Worm (Caenorhabditis elegans) whole organism, L4 larva: Measurements from ENCODE around the gene Y43F8B.3.

Experiments
- fos-1 ChIP-seq: fragments of 150-350 bp; optimal IDR thresholded peaks from 2 replicates; lab custom pipeline; 2014; ENCODE audit warnings: missing biosample characterization, missing genetic modification characterization
- gei-8 ChIP-seq: fragments of 200-800 bp; sonication (Bioruptor generic); optimal IDR thresholded peaks from 2 replicates; lab custom pipeline; 2018; ENCODE audit warnings: mild to moderate bottlenecking, missing genetic modification characterization, missing compliant biosample characterization
- lin-29 ChIP-seq: fragments of 200-800 bp; sonication (Bioruptor generic); IDR thresholded peaks from 2 replicates; pipeline ENCODE4 v1.3.6; 2022; ENCODE audit warnings: missing genetic modification reagents, missing genetic modification characterization, missing compliant biosample characterization
- lsy-2 ChIP-seq, 2 experiments: fragments of 150-350 bp in 1 of 2; sonication (generic microtip) in 1 of 2; optimal IDR thresholded peaks; 2 replicates each; lab custom pipeline; 2014 to 2017; ENCODE audit warnings: missing biosample characterization in 2 of 2, missing genetic modification characterization in 2 of 2
- mdl-1 ChIP-seq, 2 experiments: fragments of 150-350 bp in 1 of 2; sonication (generic microtip) in 1 of 2; optimal IDR thresholded peaks; 2 replicates each; lab custom pipeline; 2014 to 2017; ENCODE audit warnings: missing biosample characterization in 2 of 2, missing genetic modification characterization in 2 of 2
- nhr-28 ChIP-seq: fragments of 150-350 bp; optimal IDR thresholded peaks from 2 replicates; lab custom pipeline; 2014; ENCODE audit warnings: missing biosample characterization, missing genetic modification characterization
- nhr-6 ChIP-seq: fragments of 150-350 bp; optimal IDR thresholded peaks from 2 replicates; lab custom pipeline; 2014; ENCODE audit warnings: missing biosample characterization, missing genetic modification characterization
- pha-4 ChIP-seq, 2 experiments: fragments of 150-350 bp in 1 of 2; fragments of 200-800 bp in 1 of 2; sonication (Bioruptor generic) in 1 of 2; IDR thresholded peaks in 1 of 2; optimal IDR thresholded peaks in 1 of 2; 2 replicates each; pipeline versions ENCODE4 v1.3.6 to Lab custom; 2014 to 2022; ENCODE audit warnings: missing genetic modification characterization in 2 of 2, missing genetic modification reagents in 2 of 2, missing biosample characterization in 1 of 2, missing compliant biosample characterization in 1 of 2
- snpc-4 ChIP-seq: fragments of 150-350 bp; optimal IDR thresholded peaks from 2 replicates; lab custom pipeline; 2014; ENCODE audit warnings: missing biosample characterization, missing genetic modification characterization
- unc-130 ChIP-seq: sonication (generic microtip); optimal IDR thresholded peaks from 2 replicates; lab custom pipeline; 2016; ENCODE audit warnings: missing genetic modification reagents, missing genetic modification characterization, missing compliant biosample characterization
- ztf-7 ChIP-seq: fragments of 150-350 bp; optimal IDR thresholded peaks from 2 replicates; lab custom pipeline; 2014; ENCODE audit warnings: missing biosample characterization, missing genetic modification characterization

DNA sequence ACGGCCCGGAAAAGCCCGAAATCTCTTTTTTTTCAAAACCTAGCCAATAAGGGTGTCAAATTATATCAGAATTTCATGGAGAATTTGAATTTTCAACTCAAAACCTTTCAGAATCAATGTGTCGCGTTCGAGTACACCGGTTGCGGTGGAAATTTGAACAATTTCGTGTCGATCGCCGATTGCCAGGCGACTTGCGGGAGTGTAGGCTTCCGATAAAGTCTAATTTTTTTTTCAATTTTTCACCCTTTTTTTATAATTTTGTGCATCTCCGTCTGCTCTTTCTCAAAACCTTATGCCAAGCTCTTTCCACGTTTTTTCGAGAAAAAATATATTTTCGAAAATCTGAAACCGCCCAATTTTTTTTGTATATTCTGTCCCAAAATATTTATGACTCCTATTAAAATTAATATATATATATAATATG is 16.6 kb downstream of the Y43F8B.3 start:
- TF ChIP-seq lin-29 (GFP tag; lab: Robert Waterston, UW) = 0 out of 2 replicates have a peak, but pooled peaks have one; percentile 8
- peak; percentile 69 for TF ChIP-seq pha-4 (GFP tag; IDR thresholded peaks at IDR 0.05; lab: Robert Waterston, UW)
- no peak for TF ChIP-seq pha-4 (tag; optimal IDR thresholded peaks at IDR 0.05; lab: Kevin White, UChicago)
- TF ChIP-seq nhr-28 (tag; lab: Kevin White, UChicago) = peak; percentile 4
- no peak for TF ChIP-seq nhr-6 (tag; lab: Kevin White, UChicago)
- TF ChIP-seq unc-130 (GFP tag; lab: Kevin White, UChicago) = no peak
- TF ChIP-seq fos-1 = no peak
- no peak for TF ChIP-seq ztf-7 (tag; lab: Kevin White, UChicago)
- TF ChIP-seq snpc-4 (tag; lab: Kevin White, UChicago) = no peak
- no peak for TF ChIP-seq mdl-1 (tag; optimal IDR thresholded peaks at IDR 0.05; lab: Kevin White, UChicago)
- peak in 1 of 2 experiments; percentile 72 for TF ChIP-seq lsy-2 (tag; optimal IDR thresholded peaks at IDR 0.05; lab: Kevin White, UChicago)
- TF ChIP-seq gei-8 (GFP tag; lab: Kevin White, UChicago) = no peak
